Worm (Caenorhabditis elegans) whole organism, L4 larva: Measurements from ENCODE around the gene C27H6.8.

ENCODE experiments used
- hlh-11 ChIP-seq: fragments of 200-800 bp; sonication (Bioruptor generic); optimal IDR thresholded peaks from 2 replicates; lab custom pipeline; 2018; ENCODE audit warnings: mild to moderate bottlenecking, missing genetic modification characterization, missing compliant biosample characterization
- madf-5 ChIP-seq, 2 experiments: fragments of 200-800 bp; sonication (Bioruptor generic); IDR thresholded peaks; 2 replicates each; pipeline ENCODE4 v1.3.6; 2022; ENCODE audit warnings: missing compliant biosample characterization in 2 of 2, missing genetic modification characterization in 2 of 2
- mdt-29 ChIP-seq: fragments of 200-800 bp; sonication (Bioruptor generic); IDR thresholded peaks from 2 replicates; pipeline ENCODE4 v1.3.6; 2022; ENCODE audit warnings: missing genetic modification reagents, missing genetic modification characterization, missing compliant biosample characterization
- nhr-41 ChIP-seq: fragments of 200-800 bp; sonication (Bioruptor generic); IDR thresholded peaks from 2 replicates; pipeline ENCODE4 v1.3.6; 2022; ENCODE audit warnings: missing genetic modification reagents, missing genetic modification characterization, missing compliant biosample characterization
- unc-62 ChIP-seq, 3 experiments: fragments of 150-350 bp in 1 of 3; sonication (generic microtip); optimal IDR thresholded peaks in 2 of 3; peaks in 1 of 3; 1 replicate in 1 of 3; 2 replicates in 2 of 3; lab custom pipeline; 2014 to 2017; ENCODE audit warnings: missing biosample characterization in 3 of 3, missing genetic modification characterization in 3 of 3, missing genetic modification reagents in 3 of 3, missing genotype in 1 of 3

DNA sequence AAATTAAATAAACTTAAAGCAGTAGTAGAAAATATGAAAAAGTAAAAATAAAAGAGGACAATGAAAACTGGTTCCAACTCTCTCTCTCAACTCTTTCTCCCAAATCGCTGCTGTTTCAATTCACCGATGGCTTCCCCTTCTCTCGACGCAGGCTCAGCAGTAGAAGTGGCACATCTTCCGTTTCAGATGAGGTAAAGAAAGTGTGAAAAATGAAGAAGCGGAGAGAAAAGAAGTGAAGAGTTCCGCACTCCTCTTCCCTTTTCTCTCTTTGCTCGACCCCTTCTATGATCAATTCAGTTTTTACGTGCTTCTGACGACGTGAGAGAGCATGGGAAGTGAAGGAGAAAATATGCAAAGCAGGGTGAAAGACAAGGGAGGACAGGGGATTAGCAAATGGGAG lies 13.3 kb downstream of the C27H6.8 start:
- TF ChIP-seq mdt-29 (GFP tag; lab: Robert Waterston, UW): no peak
- no peak for TF ChIP-seq madf-5 (GFP tag; IDR thresholded peaks at IDR 0.05; lab: Robert Waterston, UW)
- no peak for TF ChIP-seq hlh-11 (tag; lab: Kevin White, UChicago)
- TF ChIP-seq nhr-41 (GFP tag; lab: Robert Waterston, UW): no peak
- peak in 1 of 2 experiments; percentile 91 for TF ChIP-seq unc-62 (GFP tag; optimal IDR thresholded peaks at IDR 0.05 in 1 of 2; lab: Kevin White, UChicago)
- TF ChIP-seq unc-62 (tag; optimal IDR thresholded peaks at IDR 0.05; lab: Kevin White, UChicago): no peak
